Worm (Caenorhabditis elegans): ENCODE results near the gene trpp-5.

DNA sequence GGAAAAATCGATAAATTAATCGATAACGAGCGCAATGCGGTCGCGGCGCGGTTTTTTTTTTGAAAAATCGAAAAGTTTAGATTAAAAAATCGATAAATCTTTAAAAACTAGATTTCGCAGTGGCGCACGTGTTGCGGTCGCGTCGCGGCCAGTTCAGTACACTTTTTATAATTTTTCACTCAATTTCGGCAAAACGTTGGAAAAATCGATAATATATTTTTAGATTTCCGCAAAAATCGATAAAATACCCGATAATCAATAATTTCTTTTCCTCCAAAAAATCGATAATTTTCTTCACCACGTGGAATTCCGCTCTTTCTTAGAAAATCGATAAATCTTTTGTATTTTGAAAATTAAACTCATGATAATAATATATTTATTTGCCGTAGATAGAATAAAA lies 25.7 kb downstream of the trpp-5 start:
- TF ChIP-seq F49E8.2 (tag; optimal IDR thresholded peaks at IDR 0.05; ENCODE audit: insufficient read depth): no peak
- no peak for TF ChIP-seq pbrm-1 (GFP tag; IDR thresholded peaks at IDR 0.05)
- TF ChIP-seq pha-4 (tag; optimal IDR thresholded peaks at IDR 0.05): no peak
- no peak for TF ChIP-seq aptf-3 (GFP tag; IDR thresholded peaks at IDR 0.05)
- TF ChIP-seq C06A6.2 (GFP tag; conservative IDR thresholded peaks at IDR 0.05): no peak
- TF ChIP-seq cebp-2 (GFP tag; IDR thresholded peaks at IDR 0.05): no peak
- TF ChIP-seq hrde-1 (tag; optimal IDR thresholded peaks at IDR 0.05; ENCODE audit: borderline replicate concordance): no peak
- TF ChIP-seq Y67H2A.10 (GFP tag; conservative IDR thresholded peaks at IDR 0.05): no peak
- TF ChIP-seq snpc-4 (GFP tag; optimal IDR thresholded peaks at IDR 0.05): no peak
- no peak for TF ChIP-seq snpc-4 (tag; optimal IDR thresholded peaks at IDR 0.05)
- TF ChIP-seq nhr-179 (tag; optimal IDR thresholded peaks at IDR 0.05): no peak
- TF ChIP-seq lin-35 (GFP tag; optimal IDR thresholded peaks at IDR 0.05): no peak
